Fruit fly (Drosophila melanogaster) whole organism, embryonic: ENCODE results near the gene RAF2.
A peak's percentile ranks its signal among the peaks of the same experiment; 100 is the strongest.

ENCODE experiments used
- Ada2b ChIP-seq: fragments of 200-800 bp; sonication (Bioruptor generic); IDR thresholded peaks from 2 replicates; pipeline ENCODE4 v1.3.6; 2022; ENCODE audit warnings: missing biosample characterization, missing genetic modification characterization
- B-H1 ChIP-seq: fragments of 200-800 bp; sonication (Bioruptor generic); IDR thresholded peaks from 3 replicates; pipeline ENCODE4 v1.3.6; 2022; ENCODE audit warnings: missing biosample characterization, missing genetic modification characterization
- CG1024 ChIP-seq: fragments of 200-800 bp; sonication (Bioruptor generic); IDR thresholded peaks from 2 replicates; pipeline ENCODE4 v1.3.6; 2022; ENCODE audit warnings: missing biosample characterization, missing genetic modification characterization
- CG10274 ChIP-seq: fragments of 200-800 bp; sonication (Bioruptor generic); optimal IDR thresholded peaks from 3 replicates; lab custom pipeline; 2017; ENCODE audit warnings: missing biosample characterization, mild to moderate bottlenecking, missing genetic modification characterization
- CG10431 ChIP-seq: fragments of 200-800 bp; sonication (Bioruptor generic); optimal IDR thresholded peaks from 3 replicates; lab custom pipeline; 2018; ENCODE audit warnings: missing biosample characterization, mild to moderate bottlenecking, missing genetic modification characterization
- CG10565 ChIP-seq: fragments of 200-800 bp; sonication (Bioruptor generic); optimal IDR thresholded peaks from 3 replicates; lab custom pipeline; 2016; ENCODE audit warnings: missing biosample characterization, mild to moderate bottlenecking, missing genetic modification characterization
- CG10654 ChIP-seq: fragments of 200-800 bp; sonication (Bioruptor generic); optimal IDR thresholded peaks from 2 replicates; lab custom pipeline; 2016; ENCODE audit warnings: missing biosample characterization, missing genetic modification characterization
- CG11398 ChIP-seq: fragments of 200-800 bp; sonication (Bioruptor generic); optimal IDR thresholded peaks from 2 replicates; lab custom pipeline; 2016; ENCODE audit warnings: missing biosample characterization, missing genetic modification characterization
- CG11695 ChIP-seq: fragments of 200-800 bp; sonication (Bioruptor generic); IDR thresholded peaks from 3 replicates; pipeline ENCODE4 v1.3.6; 2022; ENCODE audit warnings: missing biosample characterization, missing genetic modification characterization
- CG13287 ChIP-seq: fragments of 200-800 bp; sonication (Bioruptor generic); IDR thresholded peaks from 2 replicates; pipeline ENCODE4 v1.3.6; 2022; ENCODE audit warnings: missing biosample characterization, missing genetic modification characterization; ENCODE audit not compliant: partially characterized antibody
- CG17612 ChIP-seq: fragments of 200-800 bp; sonication (Bioruptor generic); IDR thresholded peaks from 2 replicates; pipeline ENCODE4 v1.3.6; 2022; ENCODE audit warnings: missing biosample characterization, missing genetic modification characterization
- CG17829 ChIP-seq: fragments of 200-800 bp; optimal IDR thresholded peaks from 2 replicates; lab custom pipeline; 2019; ENCODE audit warnings: missing biosample characterization, mild to moderate bottlenecking, missing genetic modification characterization, moderate library complexity
- CG18262 ChIP-seq: fragments of 200-800 bp; optimal IDR thresholded peaks from 3 replicates; lab custom pipeline; 2019; ENCODE audit warnings: missing biosample characterization, mild to moderate bottlenecking, missing genetic modification characterization, moderate library complexity
- CG18764 ChIP-seq: fragments of 200-800 bp; sonication (Bioruptor generic); optimal IDR thresholded peaks from 3 replicates; lab custom pipeline; 2016; ENCODE audit warnings: missing biosample characterization, missing genetic modification characterization
- CG2875 ChIP-seq: fragments of 200-800 bp; sonication (Bioruptor generic); optimal IDR thresholded peaks from 2 replicates; lab custom pipeline; 2017; ENCODE audit warnings: missing biosample characterization, mild to moderate bottlenecking, missing genetic modification characterization, missing genetic modification reagents
- CG3163 ChIP-seq: fragments of 200-800 bp; sonication (Bioruptor generic); optimal IDR thresholded peaks from 3 replicates; lab custom pipeline; 2016; ENCODE audit warnings: missing biosample characterization, missing genetic modification characterization
- CG33557 ChIP-seq: fragments of 200-800 bp; sonication (Bioruptor generic); optimal IDR thresholded peaks from 2 replicates; lab custom pipeline; 2019; ENCODE audit warnings: missing biosample characterization, mild to moderate bottlenecking, missing genetic modification characterization, moderate library complexity
- CG4707 ChIP-seq: fragments of 200-800 bp; sonication (Bioruptor generic); optimal IDR thresholded peaks from 2 replicates; lab custom pipeline; 2018; ENCODE audit warnings: missing biosample characterization, mild to moderate bottlenecking, missing genetic modification characterization, moderate library complexity
- CG4820 ChIP-seq: fragments of 200-800 bp; sonication (Bioruptor generic); optimal IDR thresholded peaks from 3 replicates; lab custom pipeline; 2016; ENCODE audit warnings: missing biosample characterization, missing genetic modification characterization
- CG6791 ChIP-seq: fragments of 200-800 bp; sonication (Bioruptor generic); IDR thresholded peaks from 3 replicates; pipeline ENCODE4 v1.3.6; 2022; ENCODE audit warnings: missing biosample characterization, missing genetic modification characterization; ENCODE audit not compliant: partially characterized antibody
- CG7271 ChIP-seq: fragments of 200-800 bp; sonication (Bioruptor generic); optimal IDR thresholded peaks from 2 replicates; lab custom pipeline; 2018; ENCODE audit warnings: missing biosample characterization, mild to moderate bottlenecking, missing genetic modification characterization, moderate library complexity
- CG8388 ChIP-seq: fragments of 200-800 bp; sonication (Bioruptor generic); optimal IDR thresholded peaks from 2 replicates; lab custom pipeline; 2019; ENCODE audit warnings: missing biosample characterization, mild to moderate bottlenecking, missing genetic modification characterization, moderate library complexity
- D ChIP-seq, 2 experiments: fragments of 200-800 bp in 1 of 2; fragments of >200 bp in 1 of 2; sonication (Bioruptor generic) in 1 of 2; optimal IDR thresholded peaks; 2 replicates in 1 of 2; 3 replicates in 1 of 2; lab custom pipeline; 2017; ENCODE audit warnings: mild to moderate bottlenecking in 1 of 2, missing biosample characterization in 1 of 2, missing genetic modification characterization in 1 of 2, missing genetic modification reagents in 1 of 2
- D19B ChIP-seq: fragments of 200-800 bp; sonication (Bioruptor generic); optimal IDR thresholded peaks from 2 replicates; lab custom pipeline; 2017; ENCODE audit warnings: missing biosample characterization, mild to moderate bottlenecking, missing genetic modification characterization
- Dll ChIP-seq: fragments of 200-800 bp; sonication (Bioruptor generic); IDR thresholded peaks from 4 replicates; pipeline ENCODE4 v1.3.6; 2022; ENCODE audit warnings: missing biosample characterization, missing genetic modification characterization; ENCODE audit not compliant: partially characterized antibody
- Ets97D ChIP-seq: fragments of 200-800 bp; sonication (Bioruptor generic); optimal IDR thresholded peaks from 3 replicates; lab custom pipeline; 2016; ENCODE audit warnings: missing biosample characterization, missing genetic modification characterization
- GATAe ChIP-seq: fragments of 200-800 bp; sonication (Bioruptor generic); conservative IDR thresholded peaks from 2 replicates; pipeline ENCODE4 v1.3.6; 2022; ENCODE audit warnings: missing biosample characterization, missing genetic modification characterization
- Hr3 ChIP-seq: fragments of 200-800 bp; sonication (Bioruptor generic); optimal IDR thresholded peaks from 3 replicates; lab custom pipeline; 2016; ENCODE audit warnings: missing biosample characterization, missing genetic modification characterization
- Kr ChIP-seq: fragments of 200-800 bp; sonication (Bioruptor generic); optimal IDR thresholded peaks from 2 replicates; lab custom pipeline; 2017; ENCODE audit warnings: missing biosample characterization, mild to moderate bottlenecking, missing genetic modification characterization
- Mrtf ChIP-seq: fragments of 200-800 bp; sonication (Bioruptor generic); IDR thresholded peaks from 3 replicates; pipeline ENCODE4 v1.3.6; 2022; ENCODE audit warnings: missing biosample characterization, missing genetic modification characterization
- NC2α ChIP-seq: fragments of 200-800 bp; sonication (Bioruptor generic); optimal IDR thresholded peaks from 2 replicates; lab custom pipeline; 2016; ENCODE audit warnings: missing biosample characterization, missing genetic modification characterization
- Nf-YA ChIP-seq: fragments of 200-800 bp; sonication (Bioruptor generic); IDR thresholded peaks from 2 replicates; pipeline ENCODE4 v1.3.6; 2022; ENCODE audit warnings: missing biosample characterization, missing genetic modification characterization
- NfI ChIP-seq: fragments of 200-800 bp; sonication (Bioruptor generic); optimal IDR thresholded peaks from 3 replicates; lab custom pipeline; 2018; ENCODE audit warnings: missing biosample characterization, mild to moderate bottlenecking, missing genetic modification characterization, moderate library complexity
- Rfx ChIP-seq: fragments of 200-800 bp; sonication (Bioruptor generic); IDR thresholded peaks from 2 replicates; pipeline ENCODE4 v1.3.6; 2022; ENCODE audit warnings: missing biosample characterization, missing genetic modification characterization
- Rx ChIP-seq: fragments of 200-800 bp; sonication (Bioruptor generic); IDR thresholded peaks from 2 replicates; pipeline ENCODE4 v1.3.6; 2022; ENCODE audit warnings: missing biosample characterization, missing genetic modification characterization
- Vsx1 ChIP-seq: fragments of 200-800 bp; sonication (Bioruptor generic); optimal IDR thresholded peaks from 2 replicates; lab custom pipeline; 2017; ENCODE audit warnings: missing biosample characterization, mild to moderate bottlenecking, missing genetic modification characterization, missing genetic modification reagents
- ara ChIP-seq: fragments of 200-800 bp; sonication (Bioruptor generic); IDR thresholded peaks from 2 replicates; pipeline ENCODE4 v1.3.6; 2022; ENCODE audit warnings: missing biosample characterization, missing genetic modification characterization
- ash1 ChIP-seq: fragments of 200-800 bp; sonication (Bioruptor generic); optimal IDR thresholded peaks from 2 replicates; lab custom pipeline; 2018; ENCODE audit warnings: missing biosample characterization, mild to moderate bottlenecking, missing genetic modification characterization
- danr ChIP-seq: fragments of 200-800 bp; sonication (Bioruptor generic); IDR thresholded peaks from 2 replicates; pipeline ENCODE4 v1.3.6; 2022; ENCODE audit warnings: missing biosample characterization, missing genetic modification characterization
- emc ChIP-seq: fragments of 200-800 bp; sonication (Bioruptor generic); optimal IDR thresholded peaks from 2 replicates; lab custom pipeline; 2016; ENCODE audit warnings: missing biosample characterization, missing genetic modification characterization
- fd3F ChIP-seq: fragments of 200-800 bp; sonication (Bioruptor generic); optimal IDR thresholded peaks from 2 replicates; lab custom pipeline; 2018; ENCODE audit warnings: missing biosample characterization, mild to moderate bottlenecking, missing genetic modification characterization, moderate library complexity
- h ChIP-seq: fragments of >200 bp; optimal IDR thresholded peaks from 2 replicates; lab custom pipeline; 2017
- kah ChIP-seq: fragments of 200-800 bp; sonication (Bioruptor generic); optimal IDR thresholded peaks from 2 replicates; lab custom pipeline; 2018; ENCODE audit warnings: missing biosample characterization, mild to moderate bottlenecking, missing genetic modification characterization
- kay ChIP-seq: fragments of 200-800 bp; sonication (Bioruptor generic); optimal IDR thresholded peaks from 2 replicates; lab custom pipeline; 2016; ENCODE audit warnings: missing biosample characterization, missing genetic modification characterization
- lola ChIP-seq, 3 experiments: fragments of >200 bp in 2 of 3; fragments of 200-800 bp in 1 of 3; sonication (Bioruptor generic) in 1 of 3; optimal IDR thresholded peaks; 2 replicates each; lab custom pipeline; 2017 to 2019; ENCODE audit warnings: missing biosample characterization in 3 of 3, missing genetic modification characterization in 3 of 3, mild to moderate bottlenecking in 1 of 3, moderate library complexity in 1 of 3
- sens-2 ChIP-seq: fragments of 200-800 bp; sonication (Bioruptor generic); IDR thresholded peaks from 2 replicates; pipeline ENCODE4 v1.3.6; 2022; ENCODE audit warnings: missing biosample characterization, missing genetic modification characterization
- stwl ChIP-seq: fragments of 200-800 bp; sonication (Bioruptor generic); optimal IDR thresholded peaks from 3 replicates; lab custom pipeline; 2018; ENCODE audit warnings: missing biosample characterization, mild to moderate bottlenecking, missing genetic modification characterization, moderate library complexity
- sug ChIP-seq: fragments of 200-800 bp; optimal IDR thresholded peaks from 2 replicates; lab custom pipeline; 2019; ENCODE audit warnings: missing biosample characterization, mild to moderate bottlenecking, missing genetic modification characterization, moderate library complexity
- vfl ChIP-seq: fragments of 200-800 bp; sonication (Bioruptor generic); optimal IDR thresholded peaks from 2 replicates; lab custom pipeline; 2016; ENCODE audit warnings: missing biosample characterization, missing genetic modification characterization
- vnd ChIP-seq: fragments of 200-800 bp; sonication (Bioruptor generic); IDR thresholded peaks from 3 replicates; pipeline ENCODE4 v1.3.6; 2022; ENCODE audit warnings: missing biosample characterization, missing genetic modification characterization; ENCODE audit not compliant: partially characterized antibody
- vvl ChIP-seq: fragments of 200-800 bp; sonication (Bioruptor generic); IDR thresholded peaks from 2 replicates; pipeline ENCODE4 v1.3.6; 2022; ENCODE audit warnings: missing biosample characterization, missing genetic modification characterization

The RAF2 gene

DNA sequence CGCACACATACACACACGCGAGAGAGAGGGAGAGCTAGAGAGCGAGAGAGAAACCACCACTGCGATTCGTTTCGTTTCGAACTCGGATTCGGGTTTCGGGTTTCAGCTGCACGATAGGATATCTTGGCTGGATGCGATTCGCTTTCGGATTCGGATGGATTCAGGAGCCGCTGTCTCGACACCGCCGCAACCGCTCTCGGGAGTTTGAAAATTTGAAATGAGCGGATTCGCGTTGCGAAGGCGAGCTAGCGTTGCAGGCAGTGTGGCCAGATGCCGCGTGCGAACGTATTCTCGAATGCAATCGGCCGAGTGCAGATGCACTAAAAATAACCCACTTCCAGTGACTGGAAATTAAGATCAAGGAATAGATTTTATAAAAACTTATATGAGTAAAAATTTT is 25.4 kb downstream of the RAF2 start, which contains the start of gene fax (continued):
- TF ChIP-seq Ada2b (GFP tag; lab: Robert Waterston, UW) (no peak), kah (GFP tag; lab: Kevin White, UChicago) (peak; percentile 10), CG10565 (GFP tag; lab: Kevin White, UChicago) (no peak), Ets97D (peak; percentile 47), ara (GFP tag; lab: Robert Waterston, UW) (no peak), ash1 (GFP tag; lab: Kevin White, UChicago) (no peak), sens-2 (GFP tag; lab: Robert Waterston, UW) (no peak), CG18764 (GFP tag; lab: Kevin White, UChicago) (no peak), CG3163 (GFP tag; lab: Kevin White, UChicago) (no peak), CG4820 (GFP tag; lab: Kevin White, UChicago) (no peak), CG13287 (GFP tag; lab: Robert Waterston, UW) (peak; percentile 30; the same call in 1 of the 2 replicates), D (optimal IDR thresholded peaks at IDR 0.05; lab: Kevin White, UChicago) (no peak), D (GFP tag; optimal IDR thresholded peaks at IDR 0.05; lab: Kevin White, UChicago) (no peak), D19B (no peak), stwl (tag; lab: Kevin White, UChicago) (peak; percentile 63), vfl (no peak), CG8388 (GFP tag; lab: Kevin White, UChicago) (peak; percentile 11), emc (GFP tag; lab: Kevin White, UChicago) (no peak), CG18262 (tag; lab: Kevin White, UChicago) (peak; percentile 4), Dll (GFP tag; lab: Robert Waterston, UW) (peak; percentile 23; the same call in 2 of the 4 replicates), Hr3 (no peak), Kr (peak; percentile 70), CG4707 (GFP tag; lab: Kevin White, UChicago) (peak; percentile 40), CG11695 (peak; percentile 42; the same call in 1 of the 3 replicates), sug (no peak), CG10654 (peak; percentile 5), CG11398 (GFP tag; lab: Kevin White, UChicago) (no peak), vnd (GFP tag; lab: Robert Waterston, UW) (no peak), lola (GFP tag; optimal IDR thresholded peaks at IDR 0.05; lab: Kevin White, UChicago) (no peak), CG1024 (no peak), CG33557 (peak; percentile 19), CG2875 (no peak), NfI (GFP tag; lab: Kevin White, UChicago) (peak; percentile 2), CG10274 (GFP tag; lab: Kevin White, UChicago) (no peak), CG7271 (tag; lab: Kevin White, UChicago) (peak; percentile 43), fd3F (GFP tag; lab: Kevin White, UChicago) (no peak), danr (GFP tag; lab: Robert Waterston, UW) (no peak), B-H1 (GFP tag; lab: Robert Waterston, UW) (no peak), NC2α (GFP tag; lab: Kevin White, UChicago) (no peak), h (lab: Kevin White, UChicago) (no peak), vvl (GFP tag; lab: Robert Waterston, UW) (peak; percentile 61; the same call in 1 of the 2 replicates), CG17829 (tag; lab: Kevin White, UChicago) (peak; percentile 81), kay (no peak), Vsx1 (GFP tag; lab: Kevin White, UChicago) (no peak), GATAe (GFP tag; lab: Robert Waterston, UW) (no peak), CG17612 (no peak), CG10431 (GFP tag; lab: Kevin White, UChicago) (peak; percentile 41), Mrtf (no peak), Rx (GFP tag; lab: Robert Waterston, UW) (no peak), CG6791 (GFP tag; lab: Robert Waterston, UW) (peak; percentile 54; the same call in 1 of the 3 replicates), Rfx (peak; percentile 22; the same call in 1 of the 2 replicates), Nf-YA (GFP tag; lab: Robert Waterston, UW) (no peak)
